Worm (Caenorhabditis elegans) whole organism, L4 larva: ENCODE measurements around the gene R144.11.

Experiments
- F26F4.8 ChIP-seq: fragments of 200-800 bp; sonication (Bioruptor generic); conservative IDR thresholded peaks from 2 replicates; pipeline ENCODE4 v1.3.6; 2022; ENCODE audit warnings: missing genetic modification characterization, missing compliant biosample characterization
- F37D6.2 ChIP-seq: sonication (generic microtip); optimal IDR thresholded peaks from 2 replicates; lab custom pipeline; 2016; ENCODE audit warnings: mild to moderate bottlenecking, missing genetic modification characterization, missing compliant biosample characterization
- F44E2.7 ChIP-seq: fragments of 200-800 bp; sonication (Bioruptor generic); IDR thresholded peaks from 2 replicates; pipeline ENCODE4 v2.1.2; 2022; ENCODE audit warnings: missing genetic modification characterization, missing compliant biosample characterization
- R02D3.7 ChIP-seq: fragments of 150-350 bp; sonication (generic microtip); optimal IDR thresholded peaks from 3 replicates; lab custom pipeline; 2014; ENCODE audit warnings: missing biosample characterization, missing genetic modification characterization
- T20F7.1 ChIP-seq: fragments of 200-800 bp; sonication (Bioruptor generic); optimal IDR thresholded peaks from 2 replicates; lab custom pipeline; 2018; ENCODE audit warnings: mild to moderate bottlenecking, missing genetic modification characterization, missing compliant biosample characterization
- Y105C5A.15 ChIP-seq: fragments of 200-800 bp; sonication (Bioruptor generic); IDR thresholded peaks from 2 replicates; pipeline ENCODE4 v1.3.6; 2022; ENCODE audit warnings: missing genetic modification characterization, missing compliant biosample characterization
- Y48G9A.11 ChIP-seq: fragments of 200-800 bp; sonication (Bioruptor generic); IDR thresholded peaks from 2 replicates; pipeline ENCODE4 v1.3.6; 2022; ENCODE audit warnings: missing genetic modification reagents, missing genetic modification characterization, missing compliant biosample characterization
- Y75B8A.6 ChIP-seq: fragments of 200-800 bp; sonication (Bioruptor generic); IDR thresholded peaks from 2 replicates; pipeline ENCODE4 v1.3.6; 2022; ENCODE audit warnings: missing genetic modification reagents, missing genetic modification characterization, missing compliant biosample characterization
- aha-1 ChIP-seq: fragments of 150-350 bp; peaks from one replicate; lab custom pipeline; 2014; ENCODE audit warnings: missing biosample characterization, missing genetic modification characterization
- ama-1 ChIP-seq: fragments of 150-350 bp; optimal IDR thresholded peaks from 2 replicates; lab custom pipeline; 2014; ENCODE audit warnings: inconsistent platforms, mixed read lengths
- attf-4 ChIP-seq: sonication (generic microtip); optimal IDR thresholded peaks from 3 replicates; lab custom pipeline; 2017; ENCODE audit warnings: missing biosample characterization, missing genetic modification characterization
- ceh-20 ChIP-seq: fragments of 200-800 bp; sonication (Bioruptor generic); IDR thresholded peaks from 2 replicates; pipeline ENCODE4 v1.3.6; 2022; ENCODE audit warnings: missing genetic modification reagents, missing genetic modification characterization, missing compliant biosample characterization
- ceh-28 ChIP-seq: fragments of 150-350 bp; optimal IDR thresholded peaks from 2 replicates; lab custom pipeline; 2014; ENCODE audit warnings: missing biosample characterization, missing genetic modification reagents, missing genetic modification characterization
- ceh-32 ChIP-seq: sonication (generic microtip); optimal IDR thresholded peaks from 2 replicates; lab custom pipeline; 2016; ENCODE audit warnings: mild to moderate bottlenecking, missing genetic modification characterization, missing compliant biosample characterization; ENCODE audit not compliant: poor library complexity
- daf-16 ChIP-seq, 3 experiments: sonication (generic microtip); optimal IDR thresholded peaks; 2 replicates each; lab custom pipeline; 2016 to 2017; ENCODE audit warnings: missing genetic modification characterization in 3 of 3, missing genetic modification reagents in 3 of 3, mild to moderate bottlenecking in 2 of 3, missing compliant biosample characterization in 2 of 3, missing biosample characterization in 1 of 3, moderate library complexity in 1 of 3
- daf-19 ChIP-seq: fragments of 200-800 bp; sonication (Bioruptor generic); conservative IDR thresholded peaks from 2 replicates; pipeline ENCODE4 v1.3.6; 2022; ENCODE audit warnings: missing genetic modification characterization, missing compliant biosample characterization
- dmd-8 ChIP-seq: fragments of 200-800 bp; sonication (Bioruptor generic); IDR thresholded peaks from 2 replicates; pipeline ENCODE4 v1.3.6; 2022; ENCODE audit warnings: missing genetic modification characterization, missing compliant biosample characterization
- dve-1 ChIP-seq: sonication (generic microtip); optimal IDR thresholded peaks from 2 replicates; lab custom pipeline; 2017; ENCODE audit warnings: antibody characterized with exemption, mild to moderate bottlenecking, missing genetic modification characterization, missing compliant biosample characterization; ENCODE audit not compliant: insufficient read depth
- egl-27 ChIP-seq: sonication (generic microtip); optimal IDR thresholded peaks from 3 replicates; lab custom pipeline; 2017; ENCODE audit warnings: missing biosample characterization, missing genetic modification reagents, missing genetic modification characterization
- egl-43 ChIP-seq: fragments of 200-800 bp; sonication (Bioruptor generic); IDR thresholded peaks from 2 replicates; pipeline ENCODE4 v1.3.6; 2022; ENCODE audit warnings: missing genetic modification reagents, missing genetic modification characterization, missing compliant biosample characterization
- fkh-10 ChIP-seq: fragments of 150-350 bp; optimal IDR thresholded peaks from 2 replicates; lab custom pipeline; 2014; ENCODE audit warnings: missing biosample characterization, missing genetic modification reagents, missing genetic modification characterization
- gei-8 ChIP-seq: fragments of 200-800 bp; sonication (Bioruptor generic); optimal IDR thresholded peaks from 2 replicates; lab custom pipeline; 2018; ENCODE audit warnings: mild to moderate bottlenecking, missing genetic modification characterization, missing compliant biosample characterization
- hif-1 ChIP-seq, 2 experiments: sonication (generic microtip); optimal IDR thresholded peaks; 2 replicates each; lab custom pipeline; 2016 to 2017; ENCODE audit warnings: missing compliant biosample characterization in 2 of 2, missing genetic modification characterization in 2 of 2, missing genetic modification reagents in 2 of 2, missing genotype in 2 of 2, mild to moderate bottlenecking in 1 of 2
- hmg-1.1 ChIP-seq: fragments of 200-800 bp; sonication (Bioruptor generic); IDR thresholded peaks from 2 replicates; pipeline ENCODE4 v1.3.6; 2022; ENCODE audit warnings: missing genetic modification reagents, missing genetic modification characterization, missing compliant biosample characterization
- jun-1 ChIP-seq: fragments of 150-350 bp; optimal IDR thresholded peaks from 2 replicates; lab custom pipeline; 2014; ENCODE audit warnings: missing biosample characterization, missing genetic modification reagents, missing genetic modification characterization
- lin-13 ChIP-seq: fragments of 150-350 bp; optimal IDR thresholded peaks from 2 replicates; lab custom pipeline; 2014; ENCODE audit warnings: missing biosample characterization, missing genetic modification reagents, missing genetic modification characterization
- lin-15B ChIP-seq: fragments of 150-350 bp; sonication (generic microtip); optimal IDR thresholded peaks from 3 replicates; lab custom pipeline; 2014; ENCODE audit warnings: missing biosample characterization, missing genetic modification characterization
- lin-29 ChIP-seq: fragments of 200-800 bp; sonication (Bioruptor generic); IDR thresholded peaks from 2 replicates; pipeline ENCODE4 v1.3.6; 2022; ENCODE audit warnings: missing genetic modification reagents, missing genetic modification characterization, missing compliant biosample characterization
- lin-39 ChIP-seq: fragments of 150-350 bp; optimal IDR thresholded peaks from 2 replicates; lab custom pipeline; 2014; ENCODE audit warnings: missing biosample characterization, missing genetic modification reagents, missing genetic modification characterization
- lsy-2 ChIP-seq, 2 experiments: fragments of 150-350 bp in 1 of 2; sonication (generic microtip) in 1 of 2; optimal IDR thresholded peaks; 2 replicates each; lab custom pipeline; 2014 to 2017; ENCODE audit warnings: missing biosample characterization in 2 of 2, missing genetic modification characterization in 2 of 2
- madf-5 ChIP-seq, 2 experiments: fragments of 200-800 bp; sonication (Bioruptor generic); IDR thresholded peaks; 2 replicates each; pipeline ENCODE4 v1.3.6; 2022; ENCODE audit warnings: missing compliant biosample characterization in 2 of 2, missing genetic modification characterization in 2 of 2
- mxl-2 ChIP-seq: fragments of 200-800 bp; sonication (Bioruptor generic); conservative IDR thresholded peaks from 2 replicates; pipeline ENCODE4 v1.3.6; 2022; ENCODE audit warnings: missing genetic modification reagents, missing genetic modification characterization, missing compliant biosample characterization
- nhr-25 ChIP-seq: sonication (generic microtip); optimal IDR thresholded peaks from 2 replicates; lab custom pipeline; 2017; ENCODE audit warnings: missing genetic modification characterization, mild to moderate bottlenecking, missing compliant biosample characterization, antibody characterized with exemption, moderate library complexity, borderline replicate concordance; ENCODE audit not compliant: insufficient read depth
- nhr-48 ChIP-seq: sonication (generic microtip); optimal IDR thresholded peaks from 2 replicates; lab custom pipeline; 2016; ENCODE audit warnings: mild to moderate bottlenecking, missing genetic modification characterization, missing compliant biosample characterization
- nhr-6 ChIP-seq: fragments of 150-350 bp; optimal IDR thresholded peaks from 2 replicates; lab custom pipeline; 2014; ENCODE audit warnings: missing biosample characterization, missing genetic modification characterization
- nhr-76 ChIP-seq: fragments of 150-350 bp; optimal IDR thresholded peaks from 2 replicates; lab custom pipeline; 2014; ENCODE audit warnings: missing biosample characterization, missing genetic modification characterization
- nhr-77 ChIP-seq: fragments of 150-350 bp; optimal IDR thresholded peaks from 2 replicates; lab custom pipeline; 2014; ENCODE audit warnings: missing biosample characterization, missing genetic modification characterization
- pha-4 ChIP-seq, 2 experiments: fragments of 150-350 bp in 1 of 2; fragments of 200-800 bp in 1 of 2; sonication (Bioruptor generic) in 1 of 2; IDR thresholded peaks in 1 of 2; optimal IDR thresholded peaks in 1 of 2; 2 replicates each; pipeline versions ENCODE4 v1.3.6 to Lab custom; 2014 to 2022; ENCODE audit warnings: missing genetic modification characterization in 2 of 2, missing genetic modification reagents in 2 of 2, missing biosample characterization in 1 of 2, missing compliant biosample characterization in 1 of 2
- pqm-1 ChIP-seq: sonication (generic microtip); optimal IDR thresholded peaks from 2 replicates; lab custom pipeline; 2017; ENCODE audit warnings: missing biosample characterization, missing genetic modification characterization
- rbr-2 ChIP-seq: sonication (generic microtip); optimal IDR thresholded peaks from 2 replicates; lab custom pipeline; 2016; ENCODE audit warnings: missing genotype, missing genetic modification characterization, missing compliant biosample characterization
- set-16 ChIP-seq: fragments of 200-800 bp; sonication (Bioruptor generic); IDR thresholded peaks from 2 replicates; pipeline ENCODE4 v1.3.6; 2022; ENCODE audit warnings: missing genetic modification reagents, missing genetic modification characterization, missing compliant biosample characterization
- snpc-1.2 ChIP-seq: fragments of 200-800 bp; sonication (Bioruptor generic); IDR thresholded peaks from 2 replicates; pipeline ENCODE4 v1.3.6; 2022; ENCODE audit warnings: missing genetic modification reagents, missing genetic modification characterization, missing compliant biosample characterization
- spr-1 ChIP-seq: sonication (generic microtip); optimal IDR thresholded peaks from 2 replicates; lab custom pipeline; 2016; ENCODE audit warnings: mild to moderate bottlenecking, missing genetic modification characterization, missing compliant biosample characterization
- tra-1 ChIP-seq: fragments of 200-800 bp; sonication (Bioruptor generic); IDR thresholded peaks from 2 replicates; pipeline ENCODE4 v1.3.6; 2022; ENCODE audit warnings: missing genetic modification reagents, missing genetic modification characterization, missing compliant biosample characterization
- unc-62 ChIP-seq, 3 experiments: fragments of 150-350 bp in 1 of 3; sonication (generic microtip); optimal IDR thresholded peaks in 2 of 3; peaks in 1 of 3; 1 replicate in 1 of 3; 2 replicates in 2 of 3; lab custom pipeline; 2014 to 2017; ENCODE audit warnings: missing biosample characterization in 3 of 3, missing genetic modification characterization in 3 of 3, missing genetic modification reagents in 3 of 3, missing genotype in 1 of 3
- ztf-7 ChIP-seq: fragments of 150-350 bp; optimal IDR thresholded peaks from 2 replicates; lab custom pipeline; 2014; ENCODE audit warnings: missing biosample characterization, missing genetic modification characterization

Gene R144.11

ce11 chrIII:4962886-4963285 lies 45.7 kb downstream of the R144.11 start, which contains the start of gene C27F2.9 (continued):
- peak; percentile 68 for TF ChIP-seq F37D6.2 (tag; lab: Kevin White, UChicago)
- peak; percentile 77 for TF ChIP-seq ceh-20 (GFP tag; lab: Robert Waterston, UW)
- peak; percentile 52 for TF ChIP-seq nhr-77 (tag; lab: Kevin White, UChicago)
- peak; percentile 56 to 92 for TF ChIP-seq lsy-2 (tag; optimal IDR thresholded peaks at IDR 0.05; lab: Kevin White, UChicago)
- no peak for TF ChIP-seq lin-39
- peak; percentile 54; the same call in 1 of the 2 replicates for TF ChIP-seq tra-1 (GFP tag; lab: Robert Waterston, UW)
- no peak for TF ChIP-seq snpc-1.2
- TF ChIP-seq daf-19, result no peak
- TF ChIP-seq Y105C5A.15 (GFP tag; lab: Robert Waterston, UW), result no peak
- no peak for TF ChIP-seq mxl-2 (GFP tag; lab: Robert Waterston, UW)
- TF ChIP-seq nhr-76, result no peak
- TF ChIP-seq ama-1 (lab: Kevin White, UChicago), result peak; percentile 22
- peak in 1 of 2 experiments; percentile 98 for TF ChIP-seq unc-62 (GFP tag; optimal IDR thresholded peaks at IDR 0.05 in 1 of 2; lab: Kevin White, UChicago)
- no peak for TF ChIP-seq unc-62 (tag; optimal IDR thresholded peaks at IDR 0.05; lab: Kevin White, UChicago)
- TF ChIP-seq gei-8 (GFP tag; lab: Kevin White, UChicago), result no peak
- peak in 1 of 2 experiments; percentile 62 for TF ChIP-seq daf-16 (GFP tag; optimal IDR thresholded peaks at IDR 0.05; lab: Kevin White, UChicago)
- peak; percentile 75 for TF ChIP-seq daf-16 (tag; optimal IDR thresholded peaks at IDR 0.05; lab: Kevin White, UChicago)
- TF ChIP-seq pha-4 (GFP tag; IDR thresholded peaks at IDR 0.05; lab: Robert Waterston, UW), result peak; percentile 85
- TF ChIP-seq pha-4 (tag; optimal IDR thresholded peaks at IDR 0.05; lab: Kevin White, UChicago), result peak; percentile 86
- no peak for TF ChIP-seq jun-1 (tag; lab: Kevin White, UChicago)
- no peak for TF ChIP-seq lin-29
- TF ChIP-seq madf-5 (GFP tag; IDR thresholded peaks at IDR 0.05; lab: Robert Waterston, UW), result peak in 1 of 2 experiments; percentile 44; a peak in 1 of 4 replicates
- no peak for TF ChIP-seq Y48G9A.11 (GFP tag; lab: Robert Waterston, UW)
- TF ChIP-seq nhr-6 (tag; lab: Kevin White, UChicago), result peak; percentile 82
- peak; percentile 40 to 58 for TF ChIP-seq hif-1 (tag; optimal IDR thresholded peaks at IDR 0.05; lab: Kevin White, UChicago)
- TF ChIP-seq nhr-25 (tag; lab: Kevin White, UChicago), result peak; percentile 70
- no peak for TF ChIP-seq F26F4.8 (GFP tag; lab: Robert Waterston, UW)
- peak; percentile 82 for TF ChIP-seq hmg-1.1 (GFP tag; lab: Robert Waterston, UW)
- TF ChIP-seq T20F7.1 (GFP tag; lab: Kevin White, UChicago), result peak; percentile 83

- no peak for TF ChIP-seq ztf-7
- no peak for TF ChIP-seq F44E2.7 (GFP tag; lab: Robert Waterston, UW)
- no peak for TF ChIP-seq R02D3.7 (tag; lab: Kevin White, UChicago)
- no peak for TF ChIP-seq nhr-48 (tag; lab: Kevin White, UChicago)
- TF ChIP-seq ceh-32, result no peak
- TF ChIP-seq ceh-28 (tag; lab: Kevin White, UChicago), result no peak
Measured at ce11 chrIII:4962393-4962792, 46.2 kb downstream of the R144.11 start, which contains the start of gene vps-22. Gene vps-22, minus strand, starts transcription at chrIII:4962493.

- TF ChIP-seq dmd-8 (0 out of 2 replicates have a peak, but pooled peaks have one; percentile 16), Y75B8A.6 (GFP tag; lab: Robert Waterston, UW) (no peak), pqm-1 (tag; lab: Kevin White, UChicago) (no peak), lin-15B (tag; lab: Kevin White, UChicago) (no peak), egl-27 (no peak), lin-13 (no peak), set-16 (no peak), daf-19 (no peak), unc-62 (GFP tag; optimal IDR thresholded peaks at IDR 0.05 in 1 of 2; lab: Kevin White, UChicago) (peak in 1 of 2 experiments; percentile 98), unc-62 (tag; optimal IDR thresholded peaks at IDR 0.05; lab: Kevin White, UChicago) (no peak), attf-4 (tag; lab: Kevin White, UChicago) (no peak), aha-1 (tag; lab: Kevin White, UChicago) (peak; percentile 58), rbr-2 (tag; lab: Kevin White, UChicago) (no peak), ama-1 (lab: Kevin White, UChicago) (peak; percentile 18), pha-4 (GFP tag; IDR thresholded peaks at IDR 0.05; lab: Robert Waterston, UW) (no peak), pha-4 (tag; optimal IDR thresholded peaks at IDR 0.05; lab: Kevin White, UChicago) (no peak), fkh-10 (GFP tag; lab: Kevin White, UChicago) (no peak), dve-1 (tag; lab: Kevin White, UChicago) (no peak), spr-1 (tag; lab: Kevin White, UChicago) (no peak), egl-43 (no peak)
Measured at ce11 chrIII:4961281-4961680, 47.3 kb downstream of the R144.11 start.
